Worm (Caenorhabditis elegans) whole organism, young adult: Measurements from ENCODE around the gene otpl-1.

Experiments
- B0019.2 ChIP-seq: fragments of 200-800 bp; sonication (Bioruptor generic); conservative IDR thresholded peaks from 2 replicates; pipeline ENCODE4 v1.3.6; 2022; ENCODE audit warnings: missing genetic modification reagents, missing genetic modification characterization, missing compliant biosample characterization
- B0336.3 ChIP-seq: fragments of 200-800 bp; sonication (Bioruptor generic); IDR thresholded peaks from 2 replicates; pipeline ENCODE4 v1.3.6; 2022; ENCODE audit warnings: missing genetic modification characterization, missing compliant biosample characterization
- D2030.7 ChIP-seq: fragments of 200-800 bp; sonication (Bioruptor generic); IDR thresholded peaks from 2 replicates; pipeline ENCODE4 v1.3.6; 2022; ENCODE audit warnings: missing genetic modification reagents, missing genetic modification characterization, missing compliant biosample characterization
- F23B12.7 ChIP-seq: sonication (generic microtip); optimal IDR thresholded peaks from 2 replicates; lab custom pipeline; 2017; ENCODE audit warnings: missing genetic modification characterization, mild to moderate bottlenecking, missing compliant biosample characterization, antibody characterized with exemption, moderate library complexity; ENCODE audit not compliant: insufficient read depth
- F33H1.4 ChIP-seq: fragments of 200-800 bp; sonication (Bioruptor generic); IDR thresholded peaks from 2 replicates; pipeline ENCODE4 v1.3.6; 2022; ENCODE audit warnings: missing genetic modification reagents, missing genetic modification characterization, missing compliant biosample characterization
- F49E8.2 ChIP-seq: sonication (generic microtip); optimal IDR thresholded peaks from 3 replicates; lab custom pipeline; 2017; ENCODE audit warnings: missing genetic modification characterization, mild to moderate bottlenecking, missing compliant biosample characterization, antibody characterized with exemption, moderate library complexity; ENCODE audit not compliant: insufficient read depth
- F55B11.4 ChIP-seq: sonication (generic microtip); optimal IDR thresholded peaks from 2 replicates; lab custom pipeline; 2016; ENCODE audit warnings: missing compliant biosample characterization, missing genetic modification characterization, borderline replicate concordance; ENCODE audit not compliant: insufficient read depth
- F57A8.1 ChIP-seq: fragments of 200-800 bp; sonication (Bioruptor generic); optimal IDR thresholded peaks from 2 replicates; lab custom pipeline; 2018; ENCODE audit warnings: mild to moderate bottlenecking, missing genetic modification characterization, moderate library complexity, missing compliant biosample characterization
- Y56A3A.18 ChIP-seq: fragments of 200-800 bp; sonication (Bioruptor generic); IDR thresholded peaks from 2 replicates; pipeline ENCODE4 v1.3.6; 2022; ENCODE audit warnings: missing genetic modification reagents, missing genetic modification characterization, missing compliant biosample characterization
- Y67H2A.10 ChIP-seq: fragments of 200-800 bp; sonication (Bioruptor generic); conservative IDR thresholded peaks from 2 replicates; pipeline ENCODE4 v1.3.6; 2022; ENCODE audit warnings: missing genetic modification reagents, missing genetic modification characterization, missing compliant biosample characterization
- ZK185.1 ChIP-seq: sonication (generic microtip); optimal IDR thresholded peaks from 2 replicates; lab custom pipeline; 2016; ENCODE audit warnings: mild to moderate bottlenecking, missing genetic modification characterization, missing compliant biosample characterization; ENCODE audit not compliant: poor library complexity, severe bottlenecking
- aptf-2 ChIP-seq: fragments of 200-800 bp; sonication (Bioruptor generic); conservative IDR thresholded peaks from 2 replicates; pipeline ENCODE4 v1.3.6; 2022; ENCODE audit warnings: missing genetic modification reagents, missing genetic modification characterization, missing compliant biosample characterization
- attf-5 ChIP-seq: fragments of 200-800 bp; sonication (Bioruptor generic); optimal IDR thresholded peaks from 2 replicates; lab custom pipeline; 2018; ENCODE audit warnings: mild to moderate bottlenecking, missing genetic modification characterization, missing compliant biosample characterization
- bed-1 ChIP-seq: fragments of 200-800 bp; sonication (Bioruptor generic); IDR thresholded peaks from 2 replicates; pipeline ENCODE4 v1.3.6; 2022; ENCODE audit warnings: missing genetic modification reagents, missing genetic modification characterization, missing compliant biosample characterization
- dox-1 ChIP-seq: fragments of 200-800 bp; sonication (Bioruptor generic); IDR thresholded peaks from 2 replicates; pipeline ENCODE4 v1.3.6; 2022; ENCODE audit warnings: missing genetic modification reagents, missing genetic modification characterization, missing compliant biosample characterization
- dpff-1 ChIP-seq: sonication (generic microtip); optimal IDR thresholded peaks from 2 replicates; lab custom pipeline; 2017; ENCODE audit warnings: mild to moderate bottlenecking, missing genetic modification characterization, missing compliant biosample characterization
- dpl-1 ChIP-seq: fragments of 150-350 bp; optimal IDR thresholded peaks from 2 replicates; lab custom pipeline; 2014; ENCODE audit warnings: missing biosample characterization, missing genetic modification reagents, missing genetic modification characterization
- efl-1 ChIP-seq: fragments of 150-350 bp; optimal IDR thresholded peaks from 2 replicates; lab custom pipeline; 2014; ENCODE audit warnings: missing biosample characterization, missing genetic modification reagents, missing genetic modification characterization
- hlh-12 ChIP-seq: sonication (generic microtip); optimal IDR thresholded peaks from 2 replicates; lab custom pipeline; 2016; ENCODE audit warnings: missing genetic modification characterization, missing compliant biosample characterization
- hlh-26 ChIP-seq: fragments of 200-800 bp; sonication (Bioruptor generic); conservative IDR thresholded peaks from 2 replicates; pipeline ENCODE4 v1.3.6; 2022; ENCODE audit warnings: missing genetic modification reagents, missing genetic modification characterization, missing compliant biosample characterization
- hmg-1.2 ChIP-seq: fragments of 200-800 bp; sonication (Bioruptor generic); IDR thresholded peaks from 2 replicates; pipeline ENCODE4 v1.3.6; 2022; ENCODE audit warnings: missing genetic modification reagents, missing genetic modification characterization, missing compliant biosample characterization
- hmg-20 ChIP-seq: fragments of 200-800 bp; sonication (Bioruptor generic); IDR thresholded peaks from 2 replicates; pipeline ENCODE4 v1.3.6; 2022; ENCODE audit warnings: missing genetic modification reagents, missing genetic modification characterization, missing compliant biosample characterization
- hsf-1 ChIP-seq: fragments of 200-800 bp; sonication (Bioruptor generic); IDR thresholded peaks from 2 replicates; pipeline ENCODE4 v1.3.6; 2022; ENCODE audit warnings: missing genetic modification reagents, missing genetic modification characterization, missing compliant biosample characterization
- lin-35 ChIP-seq, 3 experiments: fragments of 150-350 bp in 2 of 3; sonication (generic microtip) in 1 of 3; optimal IDR thresholded peaks; 2 replicates each; lab custom pipeline; 2014 to 2018; ENCODE audit warnings: missing biosample characterization in 3 of 3, missing genetic modification characterization in 3 of 3, missing genetic modification reagents in 3 of 3
- madf-3 ChIP-seq: fragments of 200-800 bp; sonication (Bioruptor generic); IDR thresholded peaks from 2 replicates; pipeline ENCODE4 v1.3.6; 2022; ENCODE audit warnings: missing genetic modification reagents, missing genetic modification characterization, missing compliant biosample characterization
- mcd-1 ChIP-seq: fragments of 200-800 bp; sonication (Bioruptor generic); IDR thresholded peaks from 2 replicates; pipeline ENCODE4 v1.3.6; 2022; ENCODE audit warnings: missing genetic modification reagents, missing genetic modification characterization, missing compliant biosample characterization
- mxl-1 ChIP-seq: sonication (generic microtip); optimal IDR thresholded peaks from 2 replicates; lab custom pipeline; 2016; ENCODE audit warnings: missing genetic modification characterization, missing compliant biosample characterization
- nhr-80 ChIP-seq: sonication (generic microtip); optimal IDR thresholded peaks from 2 replicates; lab custom pipeline; 2016; ENCODE audit warnings: missing genetic modification characterization, missing compliant biosample characterization
- pbrm-1 ChIP-seq: fragments of 200-800 bp; sonication (Bioruptor generic); IDR thresholded peaks from 2 replicates; pipeline ENCODE4 v1.3.6; 2022; ENCODE audit warnings: missing genetic modification reagents, missing genetic modification characterization, missing compliant biosample characterization
- pha-4 ChIP-seq: fragments of 150-350 bp; sonication (generic microtip); optimal IDR thresholded peaks from 2 replicates; lab custom pipeline; 2014; ENCODE audit warnings: missing biosample characterization, missing genetic modification reagents, missing genetic modification characterization
- rcor-1 ChIP-seq: fragments of 200-800 bp; sonication (Bioruptor generic); IDR thresholded peaks from 2 replicates; pipeline ENCODE4 v1.3.6; 2022; ENCODE audit warnings: missing genetic modification reagents, missing genetic modification characterization, missing compliant biosample characterization
- rpc-1 ChIP-seq, 2 experiments: fragments of 150-350 bp in 1 of 2; sonication (generic microtip) in 1 of 2; optimal IDR thresholded peaks; 2 replicates each; lab custom pipeline; 2014 to 2018; ENCODE audit warnings: missing biosample characterization in 1 of 2, missing genetic modification characterization in 1 of 2, missing genetic modification reagents in 1 of 2, missing genotype in 1 of 2
- snpc-3.4 ChIP-seq: sonication (generic microtip); optimal IDR thresholded peaks from 2 replicates; lab custom pipeline; 2017; ENCODE audit warnings: missing genetic modification characterization, mild to moderate bottlenecking, missing compliant biosample characterization, antibody characterized with exemption, moderate library complexity, missing genotype, missing genetic modification reagents
- somi-1 ChIP-seq: fragments of 200-800 bp; sonication (Bioruptor generic); optimal IDR thresholded peaks from 2 replicates; lab custom pipeline; 2018; ENCODE audit warnings: mild to moderate bottlenecking, missing genetic modification characterization, missing compliant biosample characterization
- tlf-1 ChIP-seq: fragments of 200-800 bp; sonication (Bioruptor generic); optimal IDR thresholded peaks from 2 replicates; lab custom pipeline; 2018; ENCODE audit warnings: mild to moderate bottlenecking, missing genetic modification characterization, missing compliant biosample characterization
- zfh-2 ChIP-seq: fragments of 200-800 bp; sonication (Bioruptor generic); conservative IDR thresholded peaks from 2 replicates; pipeline ENCODE4 v1.3.6; 2022; ENCODE audit warnings: missing genetic modification reagents, missing genetic modification characterization, missing compliant biosample characterization
- ztf-18 ChIP-seq: sonication (generic microtip); optimal IDR thresholded peaks from 2 replicates; lab custom pipeline; 2016; ENCODE audit warnings: missing genotype, mild to moderate bottlenecking, missing genetic modification characterization, missing compliant biosample characterization

Gene otpl-1

DNA sequence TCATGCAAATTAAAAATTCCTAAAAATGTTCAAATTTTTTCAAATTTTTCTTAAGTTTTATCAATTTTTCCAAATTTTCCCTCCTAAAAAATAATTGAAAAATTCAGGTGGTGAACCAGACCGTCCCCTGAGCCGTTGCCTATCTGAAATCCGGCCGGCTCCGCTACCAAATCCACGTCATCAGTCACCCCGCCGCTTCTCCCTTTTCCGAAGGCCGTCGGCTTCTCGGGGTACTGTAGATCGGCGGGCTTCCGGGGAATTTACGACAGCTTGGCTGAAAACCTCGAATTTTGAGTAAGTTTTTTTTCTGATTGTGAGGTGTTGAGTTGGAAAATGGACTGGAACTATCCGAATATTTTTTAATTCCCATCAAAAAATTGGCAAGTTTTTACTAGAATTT, 1.8 kb downstream of the otpl-1 start:
- TF ChIP-seq mxl-1 = no peak
- peak; percentile 66 for TF ChIP-seq zfh-2 (GFP tag; lab: Robert Waterston, UW)

DNA sequence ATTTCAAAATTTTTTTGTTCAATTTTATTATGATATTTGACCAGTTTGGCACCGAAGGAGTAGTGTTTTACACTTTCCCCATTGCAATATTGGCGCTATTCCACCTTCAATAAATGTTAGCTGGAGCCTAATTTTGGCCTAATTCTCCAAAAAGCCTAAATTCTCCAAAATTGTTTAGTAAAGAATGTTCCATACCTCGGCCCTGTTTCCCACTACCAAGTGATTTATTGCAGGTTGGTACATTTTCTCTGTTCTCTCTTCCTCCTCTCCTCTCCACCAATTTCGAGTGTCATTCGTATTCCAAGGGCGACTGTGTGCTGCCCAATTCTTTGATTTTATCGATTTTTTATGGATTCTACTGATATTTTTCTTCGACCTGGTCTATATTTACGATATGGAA, 9.4 kb downstream of the otpl-1 start, which contains the start of gene Y37E11B.2:
Gene Y37E11B.2 (plus strand): TSS at position 301 of the 400 bp plus-strand sequence.
- no peak for TF ChIP-seq mxl-1
- no peak for TF ChIP-seq lin-35 (GFP tag; optimal IDR thresholded peaks at IDR 0.05; lab: Kevin White, UChicago)
- TF ChIP-seq B0019.2 (GFP tag; lab: Robert Waterston, UW) = no peak
- TF ChIP-seq hsf-1 = no peak
- TF ChIP-seq bed-1 (GFP tag; lab: Robert Waterston, UW) = no peak
- no peak for TF ChIP-seq F49E8.2 (tag; lab: Kevin White, UChicago)
- no peak for TF ChIP-seq madf-3 (GFP tag; lab: Robert Waterston, UW)
- no peak for TF ChIP-seq nhr-80 (tag; lab: Kevin White, UChicago)
- no peak for TF ChIP-seq efl-1 (GFP tag; lab: Kevin White, UChicago)
- no peak for TF ChIP-seq F55B11.4 (tag; lab: Kevin White, UChicago)
- TF ChIP-seq dpff-1 (tag; lab: Kevin White, UChicago) = no peak
- TF ChIP-seq pha-4 (tag; lab: Kevin White, UChicago) = no peak
- TF ChIP-seq somi-1 (GFP tag; lab: Kevin White, UChicago) = no peak

DNA sequence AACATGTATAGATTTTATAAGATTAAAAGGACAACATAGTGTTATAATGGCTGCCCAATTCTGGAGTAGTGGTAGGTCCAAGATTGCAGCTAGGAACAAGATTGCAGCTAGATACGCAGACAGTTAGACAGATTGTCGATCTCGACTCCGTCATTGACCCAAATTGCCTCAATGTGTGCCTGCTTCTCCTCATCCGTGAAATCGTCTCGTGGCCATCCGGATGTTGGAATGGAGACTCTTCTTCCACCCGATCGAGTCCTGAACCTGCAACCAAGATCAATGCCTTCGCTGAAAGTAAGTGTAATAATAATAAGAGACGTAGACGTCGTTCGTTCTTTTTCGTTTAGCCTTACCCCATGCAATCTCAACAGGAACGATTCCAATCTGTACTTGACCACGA, 9.9 kb downstream of the otpl-1 start:
- TF ChIP-seq D2030.7 = no peak
- peak; percentile 43; the same call in 1 of the 2 replicates for TF ChIP-seq hmg-1.2 (GFP tag; lab: Robert Waterston, UW)

DNA sequence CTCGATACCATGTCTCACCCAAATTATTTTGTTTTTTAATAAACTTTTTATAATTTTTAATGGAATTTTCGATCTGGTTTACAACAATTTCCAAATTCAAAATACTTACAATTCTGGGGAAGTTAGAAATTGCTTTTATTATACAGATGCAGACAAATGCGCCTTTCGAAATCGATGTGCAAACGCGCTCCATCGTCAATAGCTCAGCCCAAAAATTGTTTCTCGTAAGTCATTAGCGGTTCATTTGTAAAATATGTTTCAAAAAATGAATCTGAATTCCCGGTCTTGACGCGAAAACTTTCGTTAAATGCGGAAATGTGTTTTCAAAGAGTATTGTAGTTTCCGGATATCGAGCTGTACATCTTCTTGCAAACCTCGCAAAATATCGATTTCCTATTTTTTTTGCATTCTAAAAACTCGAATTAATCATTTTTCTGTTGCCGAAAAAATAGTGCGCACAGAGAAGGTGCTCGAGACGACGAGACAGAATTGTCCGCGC, 10.7 kb downstream of the otpl-1 start, which contains the start of gene Y37E11B.1:
Gene Y37E11B.1 (plus strand): TSS at position 145 of the 499 bp plus-strand sequence.
- peak; percentile 56 for TF ChIP-seq mcd-1 (GFP tag; lab: Robert Waterston, UW)
- TF ChIP-seq B0336.3 (GFP tag; lab: Robert Waterston, UW) = no peak

DNA sequence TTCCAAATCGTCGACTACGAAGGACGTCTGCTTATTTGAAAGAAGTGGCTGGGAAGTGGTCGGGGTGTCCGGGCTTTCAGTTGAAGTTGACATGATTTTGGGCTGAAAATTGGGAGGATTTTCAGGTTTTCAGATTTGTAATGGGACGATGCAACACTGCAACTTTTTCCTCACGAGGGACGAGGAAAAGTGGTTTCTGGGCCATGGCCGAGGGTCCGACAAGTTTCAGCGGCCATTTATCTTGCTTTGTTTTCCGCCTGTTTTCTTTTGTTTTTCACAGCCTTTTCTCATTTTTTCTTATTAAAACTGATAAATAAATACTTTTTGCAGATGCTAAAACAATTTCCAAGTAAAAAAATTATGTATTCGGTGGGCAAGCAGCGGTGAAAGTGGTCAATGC, 14.0 kb downstream of the otpl-1 start, which contains the start of gene blos-7:
Gene blos-7 (minus strand): TSS at position 101 of the 400 bp plus-strand sequence.
- TF ChIP-seq dox-1 = 0 out of 2 replicates have a peak, but pooled peaks have one; percentile 9

DNA sequence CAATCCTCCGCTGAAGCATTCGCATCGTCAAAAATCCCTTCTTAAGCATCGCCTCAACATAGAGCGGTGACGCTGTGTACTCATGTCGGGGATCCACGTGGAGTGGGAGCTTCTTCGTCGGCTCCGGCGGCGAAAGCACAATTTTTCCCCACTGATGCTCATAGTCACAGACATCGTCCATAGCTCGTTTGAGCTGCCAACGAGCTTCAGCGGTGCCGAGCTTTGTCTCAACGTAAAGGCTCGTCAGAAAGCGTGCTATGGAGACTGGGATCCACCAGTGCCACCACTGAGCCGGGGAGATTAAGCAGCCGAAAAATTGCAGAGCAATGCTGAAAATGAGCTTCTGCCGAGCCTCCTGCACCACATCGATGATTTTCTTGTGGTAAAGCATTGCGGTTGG, 22.0 kb downstream of the otpl-1 start:
- TF ChIP-seq tlf-1 (no peak), ZK185.1 (tag; lab: Kevin White, UChicago) (no peak), snpc-3.4 (tag; lab: Kevin White, UChicago) (no peak), zfh-2 (GFP tag; lab: Robert Waterston, UW) (peak; percentile 70), Y67H2A.10 (GFP tag; lab: Robert Waterston, UW) (no peak), hlh-26 (GFP tag; lab: Robert Waterston, UW) (no peak), Y56A3A.18 (no peak)
- TF ChIP-seq, all 124 proteins: peak for 1

DNA sequence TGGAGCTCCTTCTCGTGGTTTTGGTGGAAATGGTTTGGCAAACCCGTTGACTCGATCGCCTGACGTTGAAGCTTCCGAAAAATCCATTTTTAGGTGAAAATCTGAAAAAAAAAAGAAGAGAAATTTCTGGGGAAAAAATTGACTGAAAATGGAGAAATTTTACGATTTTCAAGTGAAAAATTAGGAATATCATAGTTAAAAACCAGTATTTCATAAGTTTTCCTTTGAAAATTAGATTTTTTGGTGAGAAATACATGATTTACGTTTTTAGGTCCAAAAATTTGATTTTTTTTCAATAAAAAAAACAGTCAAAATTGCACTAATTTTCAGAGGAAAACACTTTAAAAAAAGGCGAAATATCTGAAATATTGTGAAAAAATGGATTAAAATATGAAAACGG, 24.7 kb downstream of the otpl-1 start, which contains the start of gene taf-2:
Gene taf-2 (minus strand): TSS at position 101 of the 400 bp plus-strand sequence.
- TF ChIP-seq ztf-18 (tag; lab: Kevin White, UChicago) (no peak), attf-5 (GFP tag; lab: Kevin White, UChicago) (no peak), aptf-2 (GFP tag; lab: Robert Waterston, UW) (no peak), F23B12.7 (tag; lab: Kevin White, UChicago) (no peak), lin-35 (GFP tag; optimal IDR thresholded peaks at IDR 0.05; lab: Kevin White, UChicago) (no peak), rpc-1 (optimal IDR thresholded peaks at IDR 0.05; lab: Kevin White, UChicago) (no peak), rpc-1 (tag; optimal IDR thresholded peaks at IDR 0.05; lab: Kevin White, UChicago) (no peak), hmg-20 (no peak), F49E8.2 (tag; lab: Kevin White, UChicago) (no peak), dpl-1 (GFP tag; lab: Kevin White, UChicago) (no peak), hlh-12 (no peak), mcd-1 (GFP tag; lab: Robert Waterston, UW) (no peak), rcor-1 (GFP tag; lab: Robert Waterston, UW) (no peak), F57A8.1 (no peak), pbrm-1 (GFP tag; lab: Robert Waterston, UW) (no peak), F33H1.4 (GFP tag; lab: Robert Waterston, UW) (no peak)
